Worm (Caenorhabditis elegans): ENCODE measurements around the gene C05D11.8.

Gene C05D11.8

ce11 chrIII:6420995-6421404, 6.1 kb downstream of the C05D11.8 start (continued):
- TF ChIP-seq lin-1 (GFP tag; IDR thresholded peaks at IDR 0.05) (peak; percentile 95), dmd-6 (GFP tag; IDR thresholded peaks at IDR 0.05) (peak; percentile 98), dmd-9 (GFP tag; IDR thresholded peaks at IDR 0.05) (peak; percentile 73; the same call in 1 of the 2 replicates), unc-62 (GFP tag; optimal IDR thresholded peaks at IDR 0.05 in 1 of 2) (peak in 1 of 2 experiments; percentile 99), unc-62 (tag; optimal IDR thresholded peaks at IDR 0.05) (no peak), nhr-41 (GFP tag; IDR thresholded peaks at IDR 0.05) (peak; percentile 54; the same call in 1 of the 2 replicates), dve-1 (tag; optimal IDR thresholded peaks at IDR 0.05; ENCODE audit: insufficient read depth) (peak; percentile 88), ceh-28 (tag; optimal IDR thresholded peaks at IDR 0.05) (no peak), dpl-1 (GFP tag; optimal IDR thresholded peaks at IDR 0.05) (peak; percentile 18), duxl-1 (tag; optimal IDR thresholded peaks at IDR 0.05; ENCODE audit: poor library complexity) (peak; percentile 46), aha-1 (tag) (peak; percentile 97), hmg-1.1 (GFP tag; IDR thresholded peaks at IDR 0.05) (peak; percentile 97), php-3 (GFP tag; IDR thresholded peaks at IDR 0.05) (peak; percentile 93), dmd-8 (GFP tag; IDR thresholded peaks at IDR 0.05) (no peak), ztf-7 (tag; optimal IDR thresholded peaks at IDR 0.05) (no peak), ceh-62 (tag; optimal IDR thresholded peaks at IDR 0.05) (no peak), F37D6.2 (tag; optimal IDR thresholded peaks at IDR 0.05) (peak; percentile 39)

ce11 chrIII:6420201-6420600, 6.9 kb downstream of the C05D11.8 start:
- TF ChIP-seq nhr-28 (tag; optimal IDR thresholded peaks at IDR 0.05) (peak; percentile 77), lin-15B (tag; optimal IDR thresholded peaks at IDR 0.05) (no peak), zip-11 (GFP tag; IDR thresholded peaks at IDR 0.05) (no peak), T20F7.1 (GFP tag; optimal IDR thresholded peaks at IDR 0.05) (no peak), ceh-20 (GFP tag; IDR thresholded peaks at IDR 0.05) (0 out of 2 replicates have a peak, but pooled peaks have one; percentile 22), aha-1 (tag) (no peak), F49E8.2 (tag; optimal IDR thresholded peaks at IDR 0.05; ENCODE audit: borderline replicate concordance) (no peak), duxl-1 (tag; optimal IDR thresholded peaks at IDR 0.05; ENCODE audit: poor library complexity) (no peak), rbr-2 (tag; optimal IDR thresholded peaks at IDR 0.05) (no peak), mdt-29 (GFP tag; IDR thresholded peaks at IDR 0.05) (0 out of 2 replicates have a peak, but pooled peaks have one; percentile 11), hmg-1.1 (GFP tag; IDR thresholded peaks at IDR 0.05) (peak; percentile 7; the same call in 1 of the 2 replicates), mdl-1 (tag; optimal IDR thresholded peaks at IDR 0.05) (peak in 1 of 2 experiments; percentile 51), nhr-77 (tag; optimal IDR thresholded peaks at IDR 0.05) (no peak), ctbp-1 (GFP tag; IDR thresholded peaks at IDR 0.05) (no peak), nhr-10 (tag; optimal IDR thresholded peaks at IDR 0.05) (no peak), ceh-28 (tag; optimal IDR thresholded peaks at IDR 0.05) (no peak), unc-62 (GFP tag; optimal IDR thresholded peaks at IDR 0.05 in 1 of 2) (peak in 1 of 2 experiments; percentile 31), unc-62 (tag; optimal IDR thresholded peaks at IDR 0.05) (no peak), nhr-42 (GFP tag; IDR thresholded peaks at IDR 0.05) (no peak), hlh-11 (tag; optimal IDR thresholded peaks at IDR 0.05) (peak; percentile 60), hlh-30 (tag; optimal IDR thresholded peaks at IDR 0.05; ENCODE audit: insufficient read depth) (peak; percentile 55), attf-4 (tag; optimal IDR thresholded peaks at IDR 0.05) (no peak), daf-16 (GFP tag; optimal IDR thresholded peaks at IDR 0.05) (peak in 1 of 2 experiments; percentile 61), daf-16 (tag; optimal IDR thresholded peaks at IDR 0.05) (peak; percentile 36), dmd-8 (GFP tag; IDR thresholded peaks at IDR 0.05) (0 out of 2 replicates have a peak, but pooled peaks have one; percentile 57), dmd-6 (GFP tag; IDR thresholded peaks at IDR 0.05) (peak; percentile 59), tra-1 (GFP tag; IDR thresholded peaks at IDR 0.05) (no peak), mes-2 (tag; optimal IDR thresholded peaks at IDR 0.05; ENCODE audit: poor library complexity, severe bottlenecking) (no peak), F37D6.2 (tag; optimal IDR thresholded peaks at IDR 0.05) (no peak), nhr-6 (tag; optimal IDR thresholded peaks at IDR 0.05) (no peak), snpc-4 (tag; optimal IDR thresholded peaks at IDR 0.05) (no peak), nhr-237 (tag; optimal IDR thresholded peaks at IDR 0.05) (no peak), F26F4.8 (GFP tag; conservative IDR thresholded peaks at IDR 0.05) (no peak), pha-4 (GFP tag; IDR thresholded peaks at IDR 0.05) (peak; percentile 64; the same call in 1 of the 2 replicates), pha-4 (tag; optimal IDR thresholded peaks at IDR 0.05) (no peak), nhr-11 (tag; optimal IDR thresholded peaks at IDR 0.05) (peak; percentile 57), ceh-32 (tag; optimal IDR thresholded peaks at IDR 0.05; ENCODE audit: poor library complexity) (no peak), ZK546.5 (tag; optimal IDR thresholded peaks at IDR 0.05) (no peak), fos-1 (tag; optimal IDR thresholded peaks at IDR 0.05) (no peak), R02D3.7 (tag; optimal IDR thresholded peaks at IDR 0.05) (no peak)

All from whole organism, L4 larva.